Worm (Caenorhabditis elegans) whole organism, mixed stage, embryonic: Measurements from ENCODE around the gene exos-1.
A peak's percentile ranks its signal among the peaks of the same experiment; 100 is the strongest.

Source experiments
- M03D4.4 ChIP-seq: sonication (generic microtip); optimal IDR thresholded peaks from 2 replicates; lab custom pipeline; 2017; ENCODE audit warnings: mild to moderate bottlenecking, missing genetic modification characterization, missing compliant biosample characterization
- bed-3 ChIP-seq: fragments of 200-800 bp; sonication (Bioruptor generic); optimal IDR thresholded peaks from 3 replicates; lab custom pipeline; 2018; ENCODE audit warnings: mild to moderate bottlenecking, missing genetic modification characterization, moderate library complexity, missing compliant biosample characterization
- blmp-1 ChIP-seq: fragments of 150-350 bp; optimal IDR thresholded peaks from 2 replicates; lab custom pipeline; 2014; ENCODE audit warnings: missing biosample characterization, missing genetic modification characterization
- ceh-39 ChIP-seq: fragments of 150-350 bp; optimal IDR thresholded peaks from 2 replicates; lab custom pipeline; 2014; ENCODE audit warnings: missing biosample characterization, missing genetic modification characterization
- ceh-43 ChIP-seq: fragments of 200-800 bp; sonication (Bioruptor generic); optimal IDR thresholded peaks from 2 replicates; lab custom pipeline; 2018; ENCODE audit warnings: mild to moderate bottlenecking, missing genetic modification characterization, moderate library complexity, missing compliant biosample characterization
- ceh-83 ChIP-seq: fragments of 200-800 bp; sonication (Bioruptor generic); optimal IDR thresholded peaks from 2 replicates; lab custom pipeline; 2018; ENCODE audit warnings: mild to moderate bottlenecking, missing genetic modification characterization, missing compliant biosample characterization
- ces-1 ChIP-seq: fragments of 150-350 bp; optimal IDR thresholded peaks from 2 replicates; lab custom pipeline; 2014; ENCODE audit warnings: missing biosample characterization, missing genetic modification reagents, missing genetic modification characterization
- cnd-1 ChIP-seq: fragments of 200-800 bp; sonication (Bioruptor generic); optimal IDR thresholded peaks from 2 replicates; lab custom pipeline; 2018; ENCODE audit warnings: mild to moderate bottlenecking, missing genetic modification characterization, missing compliant biosample characterization
- drap-1 ChIP-seq: fragments of 200-800 bp; sonication (Bioruptor generic); optimal IDR thresholded peaks from 3 replicates; lab custom pipeline; 2018; ENCODE audit warnings: mild to moderate bottlenecking, missing genetic modification characterization, missing compliant biosample characterization
- elt-1 ChIP-seq: sonication (generic microtip); optimal IDR thresholded peaks from 2 replicates; lab custom pipeline; 2017; ENCODE audit warnings: missing genetic modification characterization, mild to moderate bottlenecking, missing compliant biosample characterization, antibody characterized with exemption, moderate library complexity, borderline replicate concordance; ENCODE audit not compliant: insufficient read depth
- elt-3 ChIP-seq: fragments of 150-350 bp; optimal IDR thresholded peaks from 2 replicates; lab custom pipeline; 2014; ENCODE audit warnings: missing biosample characterization, missing genetic modification characterization
- flh-1 ChIP-seq: fragments of 200-800 bp; sonication (Bioruptor generic); optimal IDR thresholded peaks from 2 replicates; lab custom pipeline; 2018; ENCODE audit warnings: mild to moderate bottlenecking, missing genetic modification characterization, moderate library complexity, missing compliant biosample characterization
- ham-2 ChIP-seq: fragments of 200-800 bp; sonication (Bioruptor generic); optimal IDR thresholded peaks from 2 replicates; lab custom pipeline; 2018; ENCODE audit warnings: mild to moderate bottlenecking, missing genetic modification characterization, missing compliant biosample characterization
- hlh-1 ChIP-seq: fragments of 150-350 bp; optimal IDR thresholded peaks from 2 replicates; lab custom pipeline; 2014; ENCODE audit warnings: missing biosample characterization, missing genetic modification reagents, missing genetic modification characterization
- lin-13 ChIP-seq: fragments of 150-350 bp; optimal IDR thresholded peaks from 2 replicates; lab custom pipeline; 2014; ENCODE audit warnings: missing biosample characterization, missing genetic modification characterization
- lin-32 ChIP-seq: fragments of 200-800 bp; sonication (Bioruptor generic); optimal IDR thresholded peaks from 2 replicates; lab custom pipeline; 2018; ENCODE audit warnings: mild to moderate bottlenecking, missing genetic modification characterization, missing compliant biosample characterization
- lsy-2 ChIP-seq: fragments of 150-350 bp; optimal IDR thresholded peaks from 2 replicates; lab custom pipeline; 2014; ENCODE audit warnings: missing biosample characterization, missing genetic modification characterization
- mab-5 ChIP-seq: fragments of 150-350 bp; optimal IDR thresholded peaks from 2 replicates; lab custom pipeline; 2014; ENCODE audit warnings: missing biosample characterization, missing genetic modification characterization
- mep-1 ChIP-seq: fragments of 150-350 bp; optimal IDR thresholded peaks from 2 replicates; lab custom pipeline; 2017; ENCODE audit warnings: missing biosample characterization, missing genetic modification reagents, missing genetic modification characterization, inconsistent platforms
- mls-2 ChIP-seq: sonication (generic microtip); optimal IDR thresholded peaks from 2 replicates; lab custom pipeline; 2016; ENCODE audit warnings: mild to moderate bottlenecking, missing genetic modification characterization, moderate library complexity, missing compliant biosample characterization
- nhr-12 ChIP-seq: fragments of 150-350 bp; optimal IDR thresholded peaks from 2 replicates; lab custom pipeline; 2014; ENCODE audit warnings: missing biosample characterization, missing genetic modification characterization
- nhr-2 ChIP-seq: fragments of 150-350 bp; optimal IDR thresholded peaks from 2 replicates; lab custom pipeline; 2014; ENCODE audit warnings: missing biosample characterization, missing genetic modification characterization
- nhr-237 ChIP-seq: fragments of 150-350 bp; optimal IDR thresholded peaks from 2 replicates; lab custom pipeline; 2014; ENCODE audit warnings: missing biosample characterization, missing genetic modification characterization
- nhr-28 ChIP-seq: fragments of 150-350 bp; optimal IDR thresholded peaks from 2 replicates; lab custom pipeline; 2014; ENCODE audit warnings: missing biosample characterization, missing genetic modification characterization
- nhr-76 ChIP-seq: sonication (generic microtip); optimal IDR thresholded peaks from 2 replicates; lab custom pipeline; 2017; ENCODE audit warnings: missing biosample characterization, missing genetic modification characterization
- pha-4 ChIP-seq: fragments of 150-350 bp; optimal IDR thresholded peaks from 2 replicates; lab custom pipeline; 2018; ENCODE audit warnings: missing biosample characterization, missing genetic modification reagents, missing genetic modification characterization
- sem-2 ChIP-seq: fragments of 200-800 bp; sonication (Bioruptor generic); optimal IDR thresholded peaks from 2 replicates; lab custom pipeline; 2018; ENCODE audit warnings: mild to moderate bottlenecking, missing genetic modification characterization, missing compliant biosample characterization
- snpc-4 ChIP-seq: fragments of 150-350 bp; optimal IDR thresholded peaks from 2 replicates; lab custom pipeline; 2014; ENCODE audit warnings: missing biosample characterization, missing genetic modification characterization
- sptf-1 ChIP-seq: sonication (generic microtip); optimal IDR thresholded peaks from 2 replicates; lab custom pipeline; 2017; ENCODE audit warnings: mild to moderate bottlenecking, missing genetic modification characterization, moderate library complexity, missing compliant biosample characterization
- tbx-8 ChIP-seq: fragments of 200-800 bp; sonication (Bioruptor generic); optimal IDR thresholded peaks from 2 replicates; lab custom pipeline; 2018; ENCODE audit warnings: mild to moderate bottlenecking, missing genetic modification characterization, moderate library complexity, missing compliant biosample characterization
- unc-120 ChIP-seq: sonication (generic microtip); optimal IDR thresholded peaks from 2 replicates; lab custom pipeline; 2017; ENCODE audit warnings: missing genetic modification characterization, missing compliant biosample characterization; ENCODE audit not compliant: poor library complexity, severe bottlenecking
- unc-39 ChIP-seq: fragments of 150-350 bp; optimal IDR thresholded peaks from 2 replicates; lab custom pipeline; 2014; ENCODE audit warnings: missing biosample characterization, missing genetic modification characterization
- unc-62 ChIP-seq: fragments of 150-350 bp; optimal IDR thresholded peaks from 2 replicates; lab custom pipeline; 2014; ENCODE audit warnings: missing biosample characterization, missing genetic modification reagents, missing genetic modification characterization
- zip-8 ChIP-seq: fragments of 150-350 bp; optimal IDR thresholded peaks from 2 replicates; lab custom pipeline; 2014; ENCODE audit warnings: missing biosample characterization, missing genetic modification characterization
- ztf-11 ChIP-seq: fragments of 150-350 bp; optimal IDR thresholded peaks from 2 replicates; lab custom pipeline; 2014; ENCODE audit warnings: missing biosample characterization, missing genetic modification characterization

Gene exos-1

ce11 chrIII:10994085-10994484 is 14.8 kb upstream of the exos-1 start:
- TF ChIP-seq zip-8 (tag; lab: Kevin White, UChicago) (peak; percentile 91), M03D4.4 (tag; lab: Kevin White, UChicago) (no peak)
- TF ChIP-seq, all 35 proteins: peak for 1

- TF ChIP-seq nhr-76 = no peak
- TF ChIP-seq M03D4.4 (tag; lab: Kevin White, UChicago) = no peak
- no peak for TF ChIP-seq pha-4 (tag; lab: Kevin White, UChicago)
Measured at ce11 chrIII:10995156-10995555, 13.7 kb upstream of the exos-1 start, which contains the start of gene dmsr-5. Gene dmsr-5, minus strand, starts transcription at chrIII:10995256.

- no peak for TF ChIP-seq unc-39 (tag; lab: Kevin White, UChicago)
- TF ChIP-seq ceh-43 (GFP tag; lab: Kevin White, UChicago) = no peak
- TF ChIP-seq bed-3 (GFP tag; lab: Kevin White, UChicago) = no peak
- no peak for TF ChIP-seq elt-3 (tag; lab: Kevin White, UChicago)
- TF ChIP-seq ces-1 = no peak
- TF ChIP-seq sptf-1 (tag; lab: Kevin White, UChicago) = no peak
- no peak for TF ChIP-seq nhr-76
- no peak for TF ChIP-seq unc-120 (tag; lab: Kevin White, UChicago)
- TF ChIP-seq elt-1 = no peak
- no peak for TF ChIP-seq nhr-2
Measured at ce11 chrIII:11002808-11003207, 6.0 kb upstream of the exos-1 start.

ce11 chrIII:11007552-11008272 is 1.1 kb upstream of the exos-1 start, which contains the start of the genes fipr-17 and Y48A6B.3:
Gene fipr-17, minus strand, starts transcription at chrIII:11007602.
Gene Y48A6B.3, plus strand, starts transcription at chrIII:11008222.
- TF ChIP-seq unc-62 (GFP tag; lab: Kevin White, UChicago) (peak; percentile 6), M03D4.4 (tag; lab: Kevin White, UChicago) (no peak), lsy-2 (tag; lab: Kevin White, UChicago) (peak; percentile 84), ceh-39 (tag; lab: Kevin White, UChicago) (peak; percentile 85), ham-2 (GFP tag; lab: Kevin White, UChicago) (no peak), nhr-76 (no peak), flh-1 (GFP tag; lab: Kevin White, UChicago) (no peak), nhr-237 (tag; lab: Kevin White, UChicago) (peak; percentile 91), sptf-1 (tag; lab: Kevin White, UChicago) (peak; percentile 47), mab-5 (no peak), snpc-4 (no peak), mep-1 (peak; percentile 91), ceh-43 (GFP tag; lab: Kevin White, UChicago) (no peak), pha-4 (tag; lab: Kevin White, UChicago) (peak; percentile 64), nhr-28 (tag; lab: Kevin White, UChicago) (no peak), tbx-8 (GFP tag; lab: Kevin White, UChicago) (no peak), ces-1 (peak; percentile 87), unc-39 (tag; lab: Kevin White, UChicago) (no peak), lin-13 (tag; lab: Kevin White, UChicago) (peak; percentile 71), elt-3 (tag; lab: Kevin White, UChicago) (no peak), unc-120 (tag; lab: Kevin White, UChicago) (no peak), zip-8 (tag; lab: Kevin White, UChicago) (no peak), bed-3 (GFP tag; lab: Kevin White, UChicago) (no peak), mls-2 (tag; lab: Kevin White, UChicago) (no peak), hlh-1 (peak; percentile 3), nhr-2 (no peak), sem-2 (GFP tag; lab: Kevin White, UChicago) (no peak), elt-1 (no peak), ztf-11 (no peak), ceh-83 (GFP tag; lab: Kevin White, UChicago) (no peak), drap-1 (GFP tag; lab: Kevin White, UChicago) (no peak), lin-32 (no peak), cnd-1 (tag; lab: Kevin White, UChicago) (no peak), blmp-1 (tag; lab: Kevin White, UChicago) (peak; percentile 36), nhr-12 (no peak)
